Fruit fly (Drosophila melanogaster) whole organism, wandering third instar larva: Measurements from ENCODE around the gene CG46303.

Experiments
- Abd-B ChIP-seq: fragments of >200 bp; optimal IDR thresholded peaks from 2 replicates; lab custom pipeline; 2017; ENCODE audit warnings: missing biosample characterization, missing genetic modification characterization
- CG32264 ChIP-seq: fragments of 200-800 bp; sonication (Bioruptor generic); optimal IDR thresholded peaks from 2 replicates; lab custom pipeline; 2016; ENCODE audit warnings: missing biosample characterization, missing genetic modification characterization
- CG9705 ChIP-seq: fragments of 200-800 bp; sonication (Bioruptor generic); optimal IDR thresholded peaks from 2 replicates; lab custom pipeline; 2018; ENCODE audit warnings: missing biosample characterization, mild to moderate bottlenecking, missing genetic modification characterization
- Dfd ChIP-seq: fragments of >200 bp; optimal IDR thresholded peaks from 2 replicates; lab custom pipeline; 2017; ENCODE audit warnings: missing biosample characterization, missing genetic modification characterization
- Dif ChIP-seq: fragments of 200-275, 200-300 bp; sonication (Bioruptor generic); optimal IDR thresholded peaks from 2 replicates; lab custom pipeline; 2018; ENCODE audit warnings: missing biosample characterization, missing genetic modification characterization; ENCODE audit not compliant: partially characterized antibody
- GATAd ChIP-seq: sonication (Bioruptor generic); optimal IDR thresholded peaks from 2 replicates; lab custom pipeline; 2016; ENCODE audit warnings: missing biosample characterization, missing genetic modification characterization
- HLH106 ChIP-seq: fragments of 200-800 bp; optimal IDR thresholded peaks from 3 replicates; lab custom pipeline; 2019; ENCODE audit warnings: missing biosample characterization, mild to moderate bottlenecking, missing genetic modification characterization, moderate library complexity
- Hnf4 ChIP-seq: fragments of 200-800 bp; sonication (Bioruptor generic); optimal IDR thresholded peaks from 2 replicates; lab custom pipeline; 2016; ENCODE audit warnings: missing biosample characterization, mild to moderate bottlenecking, missing genetic modification characterization
- Hr78 ChIP-seq: fragments of >200 bp; optimal IDR thresholded peaks from 2 replicates; lab custom pipeline; 2017; ENCODE audit warnings: missing biosample characterization, missing genetic modification characterization
- Hr83 ChIP-seq: fragments of 200-300 bp; sonication (Bioruptor generic); optimal IDR thresholded peaks from 2 replicates; lab custom pipeline; 2016; ENCODE audit warnings: missing biosample characterization, mild to moderate bottlenecking, missing genetic modification characterization, moderate library complexity; ENCODE audit not compliant: poor library complexity, severe bottlenecking
- Jra ChIP-seq: sonication (Bioruptor generic); optimal IDR thresholded peaks from 2 replicates; lab custom pipeline; 2016; ENCODE audit warnings: missing biosample characterization, missing genetic modification characterization
- Mio ChIP-seq: sonication (Bioruptor generic); optimal IDR thresholded peaks from 2 replicates; lab custom pipeline; 2016; ENCODE audit warnings: missing biosample characterization, missing genetic modification characterization
- Myc ChIP-seq: fragments of >200 bp; optimal IDR thresholded peaks from 2 replicates; lab custom pipeline; 2017
- N ChIP-seq: fragments of >200 bp; optimal IDR thresholded peaks from 2 replicates; lab custom pipeline; 2018; ENCODE audit warnings: missing biosample characterization, missing external identifiers, missing genetic modification characterization
- OdsH ChIP-seq: fragments of 200-800 bp; sonication (Bioruptor generic); optimal IDR thresholded peaks from 2 replicates; lab custom pipeline; 2016; ENCODE audit warnings: missing biosample characterization, mild to moderate bottlenecking, missing genetic modification characterization
- Rel ChIP-seq, 2 experiments: fragments of 200-800 bp; sonication (Bioruptor generic) in 1 of 2; optimal IDR thresholded peaks; 2 replicates in 1 of 2; 3 replicates in 1 of 2; lab custom pipeline; 2016 to 2019; ENCODE audit warnings: mild to moderate bottlenecking in 2 of 2, missing biosample characterization in 2 of 2, missing genetic modification characterization in 2 of 2, moderate library complexity in 1 of 2
- Sp1 ChIP-seq: fragments of 200-800 bp; sonication (Bioruptor generic); optimal IDR thresholded peaks from 3 replicates; lab custom pipeline; 2019; ENCODE audit warnings: missing biosample characterization, mild to moderate bottlenecking, missing genetic modification characterization, moderate library complexity
- Vsx2 ChIP-seq: fragments of 200-300, 225-300 bp; sonication (Bioruptor generic); optimal IDR thresholded peaks from 2 replicates; lab custom pipeline; 2018; ENCODE audit warnings: missing biosample characterization, missing genetic modification characterization; ENCODE audit not compliant: partially characterized antibody
- br ChIP-seq: fragments of 200-800 bp; sonication (Bioruptor generic); optimal IDR thresholded peaks from 2 replicates; lab custom pipeline; 2016; ENCODE audit warnings: missing biosample characterization, missing genetic modification characterization
- brk ChIP-seq: fragments of 200-800 bp; sonication (Bioruptor generic); optimal IDR thresholded peaks from 2 replicates; lab custom pipeline; 2016; ENCODE audit warnings: missing biosample characterization, mild to moderate bottlenecking, missing genetic modification characterization
- dl ChIP-seq, 2 experiments: fragments of 175-275, 200-275 bp in 1 of 2; fragments of 200-275 bp in 1 of 2; sonication (Bioruptor generic); optimal IDR thresholded peaks; lab custom pipeline; 2018; ENCODE audit warnings: mild to moderate bottlenecking in 2 of 2, missing biosample characterization in 2 of 2, missing genetic modification characterization in 2 of 2, moderate library complexity in 2 of 2; ENCODE audit not compliant: partially characterized antibody in 2 of 2, insufficient read depth in 1 of 2
- dmrt93B ChIP-seq: fragments of 200-800 bp; sonication (Bioruptor generic); optimal IDR thresholded peaks from 2 replicates; lab custom pipeline; 2018; ENCODE audit warnings: missing biosample characterization, mild to moderate bottlenecking, missing genetic modification characterization
- dsf ChIP-seq: sonication (Bioruptor generic); optimal IDR thresholded peaks from 2 replicates; lab custom pipeline; 2016; ENCODE audit warnings: missing biosample characterization, missing genetic modification characterization, borderline replicate concordance
- ey ChIP-seq: fragments of 200-800 bp; sonication (Bioruptor generic); optimal IDR thresholded peaks from 2 replicates; lab custom pipeline; 2016; ENCODE audit warnings: missing biosample characterization, missing genetic modification characterization
- foxo ChIP-seq, 2 experiments: fragments of 200-800 bp; sonication (Bioruptor generic); optimal IDR thresholded peaks; 2 replicates in 1 of 2; 3 replicates in 1 of 2; lab custom pipeline; 2016 to 2017; ENCODE audit warnings: missing biosample characterization in 2 of 2, missing genetic modification characterization in 2 of 2
- h ChIP-seq: fragments of 200-800 bp; sonication (Bioruptor generic); optimal IDR thresholded peaks from 3 replicates; lab custom pipeline; 2016; ENCODE audit warnings: missing biosample characterization, mild to moderate bottlenecking, missing genetic modification characterization
- jim ChIP-seq: fragments of 175-275, 200-325 bp; sonication (Bioruptor generic); optimal IDR thresholded peaks from 2 replicates; lab custom pipeline; 2016; ENCODE audit warnings: missing biosample characterization, mild to moderate bottlenecking, missing genetic modification characterization
- pan ChIP-seq: fragments of >200 bp; optimal IDR thresholded peaks from 2 replicates; lab custom pipeline; 2017
- psq ChIP-seq: fragments of 200-800 bp; sonication (Bioruptor generic); optimal IDR thresholded peaks from 3 replicates; lab custom pipeline; 2017; ENCODE audit warnings: missing biosample characterization, mild to moderate bottlenecking, missing genetic modification characterization, moderate library complexity
- rgr ChIP-seq: fragments of 200-800 bp; sonication (Bioruptor generic); optimal IDR thresholded peaks from 3 replicates; lab custom pipeline; 2016; ENCODE audit warnings: missing biosample characterization, mild to moderate bottlenecking, missing genetic modification characterization
- sage ChIP-seq: fragments of 200-800 bp; sonication (Bioruptor generic); optimal IDR thresholded peaks from 2 replicates; lab custom pipeline; 2016; ENCODE audit warnings: missing biosample characterization, mild to moderate bottlenecking, missing genetic modification characterization
- sv ChIP-seq: fragments of 200-800 bp; sonication (Bioruptor generic); optimal IDR thresholded peaks from 3 replicates; lab custom pipeline; 2016; ENCODE audit warnings: missing biosample characterization, missing genetic modification characterization
- tai ChIP-seq: sonication (Bioruptor generic); optimal IDR thresholded peaks from 2 replicates; lab custom pipeline; 2016; ENCODE audit warnings: missing biosample characterization, missing genetic modification characterization
- usp ChIP-seq: fragments of >200 bp; optimal IDR thresholded peaks from 2 replicates; lab custom pipeline; 2017; ENCODE audit warnings: missing biosample characterization, missing genetic modification characterization
- woc ChIP-seq: sonication (Bioruptor generic); optimal IDR thresholded peaks from 2 replicates; lab custom pipeline; 2016; ENCODE audit warnings: missing biosample characterization, mild to moderate bottlenecking, missing genetic modification characterization

Gene CG46303

dm6 chr3R:5846570-5847270 lies 24.9 kb downstream of the CG46303 start, which contains the start of gene CG14676:
TSS of gene CG14676 (plus strand) at chr3R:5847220.
- no peak for TF ChIP-seq psq (GFP tag; lab: Kevin White, UChicago)
- TF ChIP-seq Myc (lab: Kevin White, UChicago): peak; percentile 14

DNA sequence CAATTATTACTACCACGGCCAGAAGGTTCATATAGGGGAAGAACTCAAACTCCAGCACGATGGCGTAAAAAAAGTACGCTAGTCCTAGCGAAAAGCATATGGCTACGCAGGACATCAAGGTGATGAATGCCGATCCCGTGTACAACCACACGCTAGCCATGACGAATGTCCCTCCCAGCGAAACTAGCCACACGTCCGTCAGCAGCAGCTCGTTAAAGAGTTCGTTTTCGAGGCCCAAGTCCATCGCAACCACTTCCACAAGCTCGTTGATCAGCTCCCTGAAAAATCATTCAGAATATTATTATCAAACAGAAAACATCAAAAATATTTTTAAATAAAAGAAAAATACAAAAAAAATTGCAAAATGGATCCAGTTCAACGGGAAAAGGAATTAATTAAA lies 31.3 kb downstream of the CG46303 start, which contains the start of gene CG34287:
Gene CG34287 (plus strand): TSS at position 301 of the 400 bp plus-strand sequence.
- TF ChIP-seq Abd-B (GFP tag; lab: Kevin White, UChicago) (no peak), Mio (GFP tag; lab: Kevin White, UChicago) (no peak), GATAd (GFP tag; lab: Kevin White, UChicago) (no peak), Jra (no peak), Sp1 (no peak), Hnf4 (no peak), CG32264 (no peak), sv (GFP tag; lab: Kevin White, UChicago) (no peak), brk (GFP tag; lab: Kevin White, UChicago) (no peak), sage (GFP tag; lab: Kevin White, UChicago) (no peak), dl (GFP tag; optimal IDR thresholded peaks at IDR 0.05; lab: Kevin White, UChicago; ENCODE audit: insufficient read depth in 1 of 2, partially characterized antibody in 2 of 2) (no peak), woc (GFP tag; lab: Kevin White, UChicago) (no peak), pan (lab: Kevin White, UChicago) (no peak), Myc (lab: Kevin White, UChicago) (no peak), dsf (no peak), jim (GFP tag; lab: Kevin White, UChicago) (no peak), usp (GFP tag; lab: Kevin White, UChicago) (no peak), psq (GFP tag; lab: Kevin White, UChicago) (no peak)

- TF ChIP-seq psq (GFP tag; lab: Kevin White, UChicago) (peak; percentile 34), Myc (lab: Kevin White, UChicago) (peak; percentile 98), dmrt93B (GFP tag; lab: Kevin White, UChicago) (peak; percentile 28), usp (GFP tag; lab: Kevin White, UChicago) (no peak), CG9705 (GFP tag; lab: Kevin White, UChicago) (peak; percentile 38), sv (GFP tag; lab: Kevin White, UChicago) (peak; percentile 34), foxo (GFP tag; optimal IDR thresholded peaks at IDR 0.05; lab: Kevin White, UChicago) (no peak), OdsH (peak; percentile 44), woc (GFP tag; lab: Kevin White, UChicago) (peak; percentile 83), HLH106 (tag; lab: Kevin White, UChicago) (peak; percentile 61), br (GFP tag; lab: Kevin White, UChicago) (peak; percentile 46), N (no peak)
These were observed 34.4 kb downstream of the CG46303 start, which contains the start of the genes disp and ECSIT for dm6 chr3R:5856215-5856614. TSS of gene disp (minus strand) at chr3R:5856311. TSS of gene ECSIT (plus strand) at chr3R:5856585.

dm6 chr3R:5860736-5861217 lies 39.0 kb downstream of the CG46303 start:
- TF ChIP-seq Dif (GFP tag; lab: Kevin White, UChicago) (peak; percentile 7), Vsx2 (GFP tag; lab: Kevin White, UChicago) (no peak)

- no peak for TF ChIP-seq dsf
- TF ChIP-seq ey (GFP tag; lab: Kevin White, UChicago): peak; percentile 59
- no peak for TF ChIP-seq tai (GFP tag; lab: Kevin White, UChicago)
- TF ChIP-seq CG9705 (GFP tag; lab: Kevin White, UChicago): no peak
- TF ChIP-seq Vsx2 (GFP tag; lab: Kevin White, UChicago): no peak
- peak; percentile 38 for TF ChIP-seq rgr (GFP tag; lab: Kevin White, UChicago)
- no peak for TF ChIP-seq Hnf4
- no peak for TF ChIP-seq Dif (GFP tag; lab: Kevin White, UChicago)
- TF ChIP-seq Rel (GFP tag; optimal IDR thresholded peaks at IDR 0.05; lab: Kevin White, UChicago): no peak
- no peak for TF ChIP-seq Rel (tag; optimal IDR thresholded peaks at IDR 0.05; lab: Kevin White, UChicago)
- no peak for TF ChIP-seq usp (GFP tag; lab: Kevin White, UChicago)
- no peak for TF ChIP-seq Dfd (GFP tag; lab: Kevin White, UChicago)
- TF ChIP-seq foxo (GFP tag; optimal IDR thresholded peaks at IDR 0.05; lab: Kevin White, UChicago): peak in 1 of 2 experiments; percentile 59
- peak; percentile 40 for TF ChIP-seq dmrt93B (GFP tag; lab: Kevin White, UChicago)
- TF ChIP-seq woc (GFP tag; lab: Kevin White, UChicago): peak; percentile 53
- TF ChIP-seq Hr83 (GFP tag; lab: Kevin White, UChicago): peak; percentile 67
- TF ChIP-seq h (GFP tag; lab: Kevin White, UChicago): peak; percentile 36
- TF ChIP-seq psq (GFP tag; lab: Kevin White, UChicago): peak; percentile 46
- TF ChIP-seq sv (GFP tag; lab: Kevin White, UChicago): peak; percentile 50
- no peak for TF ChIP-seq N
- TF ChIP-seq GATAd (GFP tag; lab: Kevin White, UChicago): no peak
- TF ChIP-seq Myc (lab: Kevin White, UChicago): no peak
- TF ChIP-seq OdsH: peak; percentile 39
- TF ChIP-seq brk (GFP tag; lab: Kevin White, UChicago): no peak
- TF ChIP-seq Jra: peak; percentile 24
- TF ChIP-seq Hr78 (GFP tag; lab: Kevin White, UChicago): no peak
- no peak for TF ChIP-seq HLH106 (tag; lab: Kevin White, UChicago)
- TF ChIP-seq Abd-B (GFP tag; lab: Kevin White, UChicago): no peak
These were observed 39.6 kb downstream of the CG46303 start for dm6 chr3R:5861218-5861902.
